Fruit fly (Drosophila melanogaster) whole organism, embryonic: ENCODE measurements around the gene CG14507.
A peak's percentile ranks its signal among the peaks of the same experiment; 100 is the strongest.

Source experiments
- CG10209 ChIP-seq: fragments of 200-800 bp; sonication (Bioruptor generic); optimal IDR thresholded peaks from 3 replicates; lab custom pipeline; 2017; ENCODE audit warnings: missing biosample characterization, mild to moderate bottlenecking, missing genetic modification characterization, missing genetic modification reagents
- CG10654 ChIP-seq: fragments of 200-800 bp; sonication (Bioruptor generic); optimal IDR thresholded peaks from 2 replicates; lab custom pipeline; 2016; ENCODE audit warnings: missing biosample characterization, missing genetic modification characterization
- CG11093 ChIP-seq: fragments of 200-800 bp; sonication (Bioruptor generic); IDR thresholded peaks from 3 replicates; pipeline ENCODE4 v1.3.6; 2022; ENCODE audit warnings: missing biosample characterization, missing genetic modification characterization
- CG12104 ChIP-seq: fragments of 200-800 bp; sonication (Bioruptor generic); optimal IDR thresholded peaks from 3 replicates; lab custom pipeline; 2016; ENCODE audit warnings: missing biosample characterization, missing genetic modification characterization
- CG12236 ChIP-seq: fragments of 200-800 bp; sonication (Bioruptor generic); optimal IDR thresholded peaks from 2 replicates; lab custom pipeline; 2016; ENCODE audit warnings: missing biosample characterization, missing genetic modification characterization
- CG12769 ChIP-seq: fragments of 200-800 bp; sonication (Bioruptor generic); optimal IDR thresholded peaks from 2 replicates; lab custom pipeline; 2019; ENCODE audit warnings: missing biosample characterization, mild to moderate bottlenecking, missing genetic modification characterization, moderate library complexity
- CG14050 ChIP-seq: fragments of 200-800 bp; sonication (Bioruptor generic); IDR thresholded peaks from 3 replicates; pipeline ENCODE4 v1.3.6; 2022; ENCODE audit warnings: missing biosample characterization, missing genetic modification characterization
- CG14441 ChIP-seq: fragments of 200-800 bp; sonication (Bioruptor generic); IDR thresholded peaks from 2 replicates; pipeline ENCODE4 v1.3.6; 2022; ENCODE audit warnings: missing biosample characterization, missing genetic modification characterization
- CG14667 ChIP-seq: fragments of 200-800 bp; sonication (Bioruptor generic); IDR thresholded peaks from 2 replicates; pipeline ENCODE4 v1.3.6; 2022; ENCODE audit warnings: missing biosample characterization, missing genetic modification characterization
- CG15011 ChIP-seq: fragments of 200-800 bp; sonication (Bioruptor generic); optimal IDR thresholded peaks from 3 replicates; lab custom pipeline; 2018; ENCODE audit warnings: missing biosample characterization, mild to moderate bottlenecking, missing genetic modification characterization
- CG15269 ChIP-seq: fragments of 200-800 bp; sonication (Bioruptor generic); optimal IDR thresholded peaks from 2 replicates; lab custom pipeline; 2018; ENCODE audit warnings: missing biosample characterization, mild to moderate bottlenecking, missing genetic modification characterization, moderate library complexity
- CG17361 ChIP-seq: fragments of 200-800 bp; sonication (Bioruptor generic); IDR thresholded peaks from 3 replicates; pipeline ENCODE4 v1.3.6; 2022; ENCODE audit warnings: missing biosample characterization, missing genetic modification characterization
- CG18476 ChIP-seq: fragments of 200-800 bp; sonication (Bioruptor generic); optimal IDR thresholded peaks from 2 replicates; lab custom pipeline; 2016; ENCODE audit warnings: missing biosample characterization, mild to moderate bottlenecking, missing genetic modification characterization
- CG18599 ChIP-seq: fragments of 200-800 bp; sonication (Bioruptor generic); optimal IDR thresholded peaks from 3 replicates; lab custom pipeline; 2017; ENCODE audit warnings: missing biosample characterization, missing genetic modification characterization, mild to moderate bottlenecking, moderate library complexity, missing genetic modification reagents
- CG18764 ChIP-seq: fragments of 200-800 bp; sonication (Bioruptor generic); optimal IDR thresholded peaks from 3 replicates; lab custom pipeline; 2016; ENCODE audit warnings: missing biosample characterization, missing genetic modification characterization
- CG2712 ChIP-seq: fragments of 200-800 bp; optimal IDR thresholded peaks from 3 replicates; lab custom pipeline; 2019; ENCODE audit warnings: missing biosample characterization, mild to moderate bottlenecking, missing genetic modification characterization, moderate library complexity
- CG4328 ChIP-seq: fragments of 200-800 bp; sonication (Bioruptor generic); optimal IDR thresholded peaks from 3 replicates; lab custom pipeline; 2017; ENCODE audit warnings: missing biosample characterization, missing genetic modification reagents, missing genetic modification characterization
- CG6683 ChIP-seq: fragments of 200-800 bp; sonication (Bioruptor generic); optimal IDR thresholded peaks from 2 replicates; lab custom pipeline; 2017; ENCODE audit warnings: missing biosample characterization, mild to moderate bottlenecking, missing genetic modification characterization, missing genetic modification reagents
- CG7556 ChIP-seq: fragments of 200-800 bp; sonication (Bioruptor generic); optimal IDR thresholded peaks from 2 replicates; lab custom pipeline; 2017; ENCODE audit warnings: missing biosample characterization, mild to moderate bottlenecking, missing genetic modification characterization
- CG7839 ChIP-seq: fragments of 200-800 bp; sonication (Bioruptor generic); optimal IDR thresholded peaks from 3 replicates; lab custom pipeline; 2018; ENCODE audit warnings: missing biosample characterization, mild to moderate bottlenecking, missing genetic modification characterization, moderate library complexity
- CG7963 ChIP-seq: fragments of 200-800 bp; sonication (Bioruptor generic); IDR thresholded peaks from 3 replicates; pipeline ENCODE4 v1.3.6; 2022; ENCODE audit warnings: missing biosample characterization, missing genetic modification characterization; ENCODE audit not compliant: partially characterized antibody
- CG9609 ChIP-seq: fragments of 200-800 bp; sonication (Bioruptor generic); optimal IDR thresholded peaks from 3 replicates; lab custom pipeline; 2016; ENCODE audit warnings: missing biosample characterization, missing genetic modification characterization
- CoRest ChIP-seq: fragments of 200-800 bp; sonication (Bioruptor generic); optimal IDR thresholded peaks from 3 replicates; lab custom pipeline; 2018; ENCODE audit warnings: missing biosample characterization, mild to moderate bottlenecking, missing genetic modification characterization, moderate library complexity
- Dip2 ChIP-seq: fragments of 200-800 bp; sonication (Bioruptor generic); IDR thresholded peaks from 2 replicates; pipeline ENCODE4 v1.3.6; 2022; ENCODE audit warnings: missing biosample characterization, missing genetic modification characterization
- Eip74EF ChIP-seq, 2 experiments: fragments of 200-800 bp in 1 of 2; fragments of >200 bp in 1 of 2; sonication (Bioruptor generic) in 1 of 2; optimal IDR thresholded peaks; 2 replicates each; lab custom pipeline; 2017 to 2019; ENCODE audit warnings: missing biosample characterization in 2 of 2, missing genetic modification characterization in 2 of 2, mild to moderate bottlenecking in 1 of 2, moderate library complexity in 1 of 2
- Hey ChIP-seq: fragments of 200-800 bp; sonication (Bioruptor generic); optimal IDR thresholded peaks from 3 replicates; lab custom pipeline; 2018; ENCODE audit warnings: missing biosample characterization, mild to moderate bottlenecking, missing genetic modification characterization
- NC2α ChIP-seq: fragments of 200-800 bp; sonication (Bioruptor generic); optimal IDR thresholded peaks from 2 replicates; lab custom pipeline; 2016; ENCODE audit warnings: missing biosample characterization, missing genetic modification characterization
- Nf-YC ChIP-seq: fragments of 200-800 bp; optimal IDR thresholded peaks from 3 replicates; lab custom pipeline; 2019; ENCODE audit warnings: missing biosample characterization, mild to moderate bottlenecking, missing genetic modification characterization, moderate library complexity
- Opbp ChIP-seq: fragments of 200-800 bp; sonication (Bioruptor generic); IDR thresholded peaks from 3 replicates; pipeline ENCODE4 v1.3.6; 2022; ENCODE audit warnings: missing biosample characterization, missing genetic modification characterization; ENCODE audit not compliant: partially characterized antibody
- Optix ChIP-seq: fragments of 200-800 bp; sonication (Bioruptor generic); IDR thresholded peaks from 3 replicates; pipeline ENCODE4 v1.3.6; 2022; ENCODE audit warnings: missing biosample characterization, missing genetic modification characterization
- Ravus ChIP-seq: fragments of 200-800 bp; sonication (Bioruptor generic); IDR thresholded peaks from 2 replicates; pipeline ENCODE4 v1.3.6; 2022; ENCODE audit warnings: missing biosample characterization, missing genetic modification characterization
- Sin3A ChIP-seq: fragments of >200 bp; optimal IDR thresholded peaks from 2 replicates; lab custom pipeline; 2018
- YL-1 ChIP-seq: fragments of 200-800 bp; sonication (Bioruptor generic); optimal IDR thresholded peaks from 3 replicates; lab custom pipeline; 2017; ENCODE audit warnings: missing biosample characterization, mild to moderate bottlenecking, missing genetic modification characterization
- ara ChIP-seq: fragments of 200-800 bp; sonication (Bioruptor generic); IDR thresholded peaks from 2 replicates; pipeline ENCODE4 v1.3.6; 2022; ENCODE audit warnings: missing biosample characterization, missing genetic modification characterization
- btn ChIP-seq: fragments of 200-800 bp; sonication (Bioruptor generic); optimal IDR thresholded peaks from 2 replicates; lab custom pipeline; 2016; ENCODE audit warnings: missing biosample characterization, missing genetic modification characterization
- corto ChIP-seq: fragments of 200-800 bp; sonication (Bioruptor generic); optimal IDR thresholded peaks from 2 replicates; lab custom pipeline; 2016; ENCODE audit warnings: missing biosample characterization, mild to moderate bottlenecking, missing genetic modification characterization, moderate library complexity
- dmrt11E ChIP-seq: fragments of 200-800 bp; sonication (Bioruptor generic); optimal IDR thresholded peaks from 3 replicates; lab custom pipeline; 2018; ENCODE audit warnings: missing biosample characterization, mild to moderate bottlenecking, missing genetic modification characterization, moderate library complexity
- fd3F ChIP-seq: fragments of 200-800 bp; sonication (Bioruptor generic); optimal IDR thresholded peaks from 2 replicates; lab custom pipeline; 2018; ENCODE audit warnings: missing biosample characterization, mild to moderate bottlenecking, missing genetic modification characterization, moderate library complexity
- fd96Cb ChIP-seq: fragments of 200-800 bp; sonication (Bioruptor generic); optimal IDR thresholded peaks from 2 replicates; lab custom pipeline; 2018; ENCODE audit warnings: missing biosample characterization, mild to moderate bottlenecking, missing genetic modification characterization, moderate library complexity
- ftz-f1 ChIP-seq: fragments of 200-800 bp; sonication (Bioruptor generic); optimal IDR thresholded peaks from 2 replicates; lab custom pipeline; 2016; ENCODE audit warnings: missing biosample characterization, missing genetic modification characterization
- inv ChIP-seq: fragments of 200-800 bp; sonication (Bioruptor generic); IDR thresholded peaks from 2 replicates; pipeline ENCODE4 v1.3.6; 2022; ENCODE audit warnings: missing biosample characterization, missing genetic modification characterization; ENCODE audit not compliant: partially characterized antibody
- kay ChIP-seq: fragments of 200-800 bp; sonication (Bioruptor generic); optimal IDR thresholded peaks from 2 replicates; lab custom pipeline; 2016; ENCODE audit warnings: missing biosample characterization, missing genetic modification characterization
- kni ChIP-seq: fragments of 200-800 bp; sonication (Bioruptor generic); optimal IDR thresholded peaks from 3 replicates; lab custom pipeline; 2017; ENCODE audit warnings: mild to moderate bottlenecking, missing biosample characterization, missing genetic modification reagents, missing genetic modification characterization
- nau ChIP-seq: fragments of 200-800 bp; sonication (Bioruptor generic); optimal IDR thresholded peaks from 3 replicates; lab custom pipeline; 2017; ENCODE audit warnings: missing biosample characterization, mild to moderate bottlenecking, missing genetic modification characterization, missing genetic modification reagents
- nerfin-1 ChIP-seq: fragments of 200-800 bp; sonication (Bioruptor generic); optimal IDR thresholded peaks from 3 replicates; lab custom pipeline; 2019; ENCODE audit warnings: missing biosample characterization, mild to moderate bottlenecking, missing genetic modification characterization, moderate library complexity
- nmo ChIP-seq: fragments of 200-800 bp; sonication (Bioruptor generic); optimal IDR thresholded peaks from 2 replicates; lab custom pipeline; 2018; ENCODE audit warnings: missing biosample characterization, mild to moderate bottlenecking, missing genetic modification characterization, moderate library complexity
- phol ChIP-seq: fragments of 200-800 bp; sonication (Bioruptor generic); optimal IDR thresholded peaks from 3 replicates; lab custom pipeline; 2018; ENCODE audit warnings: missing biosample characterization, mild to moderate bottlenecking, missing genetic modification characterization, moderate library complexity
- ro ChIP-seq: fragments of 200-800 bp; sonication (Bioruptor generic); IDR thresholded peaks from 2 replicates; pipeline ENCODE4 v1.3.6; 2022; ENCODE audit warnings: missing biosample characterization, missing genetic modification characterization
- sob ChIP-seq: fragments of 200-800 bp; sonication (Bioruptor generic); IDR thresholded peaks from 2 replicates; pipeline ENCODE4 v1.3.6; 2022; ENCODE audit warnings: missing biosample characterization, missing genetic modification characterization
- unpg ChIP-seq: fragments of 200-800 bp; sonication (Bioruptor generic); optimal IDR thresholded peaks from 3 replicates; lab custom pipeline; 2018; ENCODE audit warnings: missing biosample characterization, mild to moderate bottlenecking, missing genetic modification characterization, moderate library complexity

CG14507 gene

dm6 chr3R:29274590-29274989 lies 47.1 kb upstream of the CG14507 start (continued):
- TF ChIP-seq CG14050 (GFP tag; lab: Robert Waterston, UW) (no peak), CG18764 (GFP tag; lab: Kevin White, UChicago) (peak; percentile 41), Dip2 (GFP tag; lab: Robert Waterston, UW) (no peak), CG12236 (GFP tag; lab: Kevin White, UChicago) (peak; percentile 67), CG10654 (peak; percentile 43), inv (GFP tag; lab: Robert Waterston, UW) (no peak), nerfin-1 (peak; percentile 64), CG7963 (GFP tag; lab: Robert Waterston, UW) (no peak), CG18599 (GFP tag; lab: Kevin White, UChicago) (peak; percentile 57), CG18476 (GFP tag; lab: Kevin White, UChicago) (peak; percentile 47), ro (GFP tag; lab: Robert Waterston, UW) (no peak), sob (GFP tag; lab: Robert Waterston, UW) (peak; percentile 44; the same call in 1 of the 2 replicates), fd3F (GFP tag; lab: Kevin White, UChicago) (peak; percentile 1), Ravus (no peak), CG9609 (GFP tag; lab: Kevin White, UChicago) (peak; percentile 17), CG14667 (GFP tag; lab: Robert Waterston, UW) (no peak), kay (no peak), Hey (no peak), CG7556 (GFP tag; lab: Kevin White, UChicago) (peak; percentile 47), unpg (peak; percentile 69), CG15269 (peak; percentile 62), btn (GFP tag; lab: Kevin White, UChicago) (peak; percentile 12), nmo (GFP tag; lab: Kevin White, UChicago) (peak; percentile 62), Opbp (no peak), ara (GFP tag; lab: Robert Waterston, UW) (peak; percentile 70; the same call in 1 of the 2 replicates), nau (GFP tag; lab: Kevin White, UChicago) (peak; percentile 17), phol (peak; percentile 78), corto (no peak), CG14441 (GFP tag; lab: Robert Waterston, UW) (peak; percentile 54; the same call in 1 of the 2 replicates), CG6683 (GFP tag; lab: Kevin White, UChicago) (no peak), CG11093 (0 out of 3 replicates have a peak, but pooled peaks have one; percentile 31), Nf-YC (no peak), NC2α (GFP tag; lab: Kevin White, UChicago) (peak; percentile 53), kni (GFP tag; lab: Kevin White, UChicago) (no peak), CG7839 (tag; lab: Kevin White, UChicago) (peak; percentile 77), fd96Cb (peak; percentile 78), CG2712 (tag; lab: Kevin White, UChicago) (peak; percentile 83), Sin3A (lab: Kevin White, UChicago) (no peak), CG15011 (GFP tag; lab: Kevin White, UChicago) (peak; percentile 6), ftz-f1 (no peak), CoRest (peak; percentile 83), YL-1 (no peak), CG4328 (GFP tag; lab: Kevin White, UChicago) (no peak), CG17361 (GFP tag; lab: Robert Waterston, UW) (peak; percentile 85), dmrt11E (tag; lab: Kevin White, UChicago) (peak; percentile 92), Optix (GFP tag; lab: Robert Waterston, UW) (no peak), CG10209 (peak; percentile 65), CG12769 (peak; percentile 23), CG12104 (GFP tag; lab: Kevin White, UChicago) (peak; percentile 44), Eip74EF (GFP tag; optimal IDR thresholded peaks at IDR 0.05; lab: Kevin White, UChicago) (no peak)
